Fruit fly (Drosophila melanogaster): ENCODE results near the gene Fum2.

Gene Fum2

dm6 chrX:6696467-6696866, 14.9 kb downstream of the Fum2 start (continued):
- peak; percentile 75 for TF ChIP-seq grau (tag; optimal IDR thresholded peaks at IDR 0.05)
- TF ChIP-seq Bteb2 (GFP tag; optimal IDR thresholded peaks at IDR 0.05) = peak; percentile 43
- TF ChIP-seq Max (GFP tag; optimal IDR thresholded peaks at IDR 0.05) = peak; percentile 15
- TF ChIP-seq tna (GFP tag; IDR thresholded peaks at IDR 0.05; ENCODE audit: partially characterized antibody) = no peak
- peak; percentile 72 for TF ChIP-seq CG8924 (tag; optimal IDR thresholded peaks at IDR 0.05)
- no peak for TF ChIP-seq cad (GFP tag; optimal IDR thresholded peaks at IDR 0.05)
- TF ChIP-seq Taf1 (GFP tag; IDR thresholded peaks at IDR 0.05) = peak; percentile 43; the same call in 1 of the 2 replicates
- TF ChIP-seq CG11696 (GFP tag; IDR thresholded peaks at IDR 0.05) = no peak
- TF ChIP-seq shn (GFP tag; optimal IDR thresholded peaks at IDR 0.05) = peak; percentile 10

dm6 chrX:6698248-6698812, 16.8 kb downstream of the Fum2 start, which contains the start of gene CG14440:
Gene CG14440 (minus strand): TSS chrX:6698567.
- TF ChIP-seq CG2199 (GFP tag; IDR thresholded peaks at IDR 0.05) (no peak), CG9797 (GFP tag; optimal IDR thresholded peaks at IDR 0.05) (peak; percentile 35), CG6654 (GFP tag; optimal IDR thresholded peaks at IDR 0.05) (no peak), Ravus (GFP tag; IDR thresholded peaks at IDR 0.05) (no peak), mirr (GFP tag; optimal IDR thresholded peaks at IDR 0.05) (peak; percentile 39), sob (GFP tag; IDR thresholded peaks at IDR 0.05) (peak; percentile 18; the same call in 1 of the 2 replicates), sim (GFP tag; IDR thresholded peaks at IDR 0.05) (no peak), row (GFP tag; IDR thresholded peaks at IDR 0.05) (peak; percentile 71), CG34224 (GFP tag; IDR thresholded peaks at IDR 0.05; ENCODE audit: partially characterized antibody) (peak; percentile 40), wdn (GFP tag; IDR thresholded peaks at IDR 0.05) (no peak), CG12155 (GFP tag; optimal IDR thresholded peaks at IDR 0.05) (peak; percentile 81), nom (GFP tag; optimal IDR thresholded peaks at IDR 0.05) (peak; percentile 33), seq (GFP tag; IDR thresholded peaks at IDR 0.05) (peak; percentile 35; the same call in 1 of the 2 replicates), exex (tag; optimal IDR thresholded peaks at IDR 0.05) (peak; percentile 45), CG10366 (GFP tag; IDR thresholded peaks at IDR 0.05) (no peak), Pdp1 (GFP tag; optimal IDR thresholded peaks at IDR 0.05) (peak in 1 of 2 experiments; percentile 51), CG34376 (GFP tag; optimal IDR thresholded peaks at IDR 0.05) (peak; percentile 33), fru (optimal IDR thresholded peaks at IDR 0.05) (no peak), HmgZ (tag; optimal IDR thresholded peaks at IDR 0.05) (peak; percentile 45), chm (GFP tag; IDR thresholded peaks at IDR 0.05) (no peak), sug (tag; optimal IDR thresholded peaks at IDR 0.05) (peak; percentile 5), Fer3 (tag; optimal IDR thresholded peaks at IDR 0.05) (no peak), CG14441 (GFP tag; IDR thresholded peaks at IDR 0.05) (0 out of 2 replicates have a peak, but pooled peaks have one; percentile 19), Hmr (GFP tag; optimal IDR thresholded peaks at IDR 0.05) (peak; percentile 18), CG14710 (tag; optimal IDR thresholded peaks at IDR 0.05) (no peak), CG11560 (tag; IDR thresholded peaks at IDR 0.05) (no peak), Med (GFP tag) (peak; percentile 77), pzg (GFP tag; optimal IDR thresholded peaks at IDR 0.05) (peak; percentile 39), CG15514 (GFP tag; optimal IDR thresholded peaks at IDR 0.05) (peak; percentile 37), Xrp1 (GFP tag; IDR thresholded peaks at IDR 0.05) (0 out of 2 replicates have a peak, but pooled peaks have one; percentile 7), CG10462 (GFP tag; optimal IDR thresholded peaks at IDR 0.05) (no peak), Dp (GFP tag; optimal IDR thresholded peaks at IDR 0.05) (peak; percentile 39), repo (GFP tag; optimal IDR thresholded peaks at IDR 0.05) (no peak), sqz (GFP tag; optimal IDR thresholded peaks at IDR 0.05) (peak; percentile 67), tna (GFP tag; IDR thresholded peaks at IDR 0.05; ENCODE audit: partially characterized antibody) (0 out of 2 replicates have a peak, but pooled peaks have one; percentile 27), CG13287 (GFP tag; IDR thresholded peaks at IDR 0.05; ENCODE audit: partially characterized antibody) (peak; percentile 12; the same call in 1 of the 2 replicates), gfzf (GFP tag; optimal IDR thresholded peaks at IDR 0.05) (peak; percentile 71), CG11504 (tag; optimal IDR thresholded peaks at IDR 0.05) (peak; percentile 1), onecut (GFP tag; IDR thresholded peaks at IDR 0.05) (peak; percentile 90), CTCF (GFP tag; optimal IDR thresholded peaks at IDR 0.05) (peak; percentile 81), stwl (tag; optimal IDR thresholded peaks at IDR 0.05) (peak; percentile 28)
